Fruit fly (Drosophila melanogaster) whole organism, embryonic: ENCODE results near the gene Grl62c.

Experiments used
- CG10209 ChIP-seq: fragments of 200-800 bp; sonication (Bioruptor generic); optimal IDR thresholded peaks from 3 replicates; lab custom pipeline; 2017; ENCODE audit warnings: missing biosample characterization, mild to moderate bottlenecking, missing genetic modification characterization, missing genetic modification reagents
- CG10366 ChIP-seq: fragments of 200-800 bp; sonication (Bioruptor generic); IDR thresholded peaks from 2 replicates; pipeline ENCODE4 v1.3.6; 2022; ENCODE audit warnings: missing biosample characterization, missing genetic modification characterization
- CG33557 ChIP-seq: fragments of 200-800 bp; sonication (Bioruptor generic); optimal IDR thresholded peaks from 2 replicates; lab custom pipeline; 2019; ENCODE audit warnings: missing biosample characterization, mild to moderate bottlenecking, missing genetic modification characterization, moderate library complexity
- Dip2 ChIP-seq: fragments of 200-800 bp; sonication (Bioruptor generic); IDR thresholded peaks from 2 replicates; pipeline ENCODE4 v1.3.6; 2022; ENCODE audit warnings: missing biosample characterization, missing genetic modification characterization
- ERR ChIP-seq: fragments of 200-800 bp; sonication (Bioruptor generic); optimal IDR thresholded peaks from 2 replicates; lab custom pipeline; 2016; ENCODE audit warnings: missing biosample characterization, missing genetic modification characterization
- Elba2 ChIP-seq: fragments of 200-800 bp; sonication (Bioruptor generic); optimal IDR thresholded peaks from 3 replicates; lab custom pipeline; 2016; ENCODE audit warnings: missing biosample characterization, missing genetic modification characterization
- Nf-YC ChIP-seq: fragments of 200-800 bp; optimal IDR thresholded peaks from 3 replicates; lab custom pipeline; 2019; ENCODE audit warnings: missing biosample characterization, mild to moderate bottlenecking, missing genetic modification characterization, moderate library complexity
- ab ChIP-seq: fragments of 200-800 bp; sonication (Bioruptor generic); optimal IDR thresholded peaks from 2 replicates; lab custom pipeline; 2016; ENCODE audit warnings: missing biosample characterization, missing genetic modification characterization
- dmrt99B ChIP-seq: fragments of 200-800 bp; sonication (Bioruptor generic); optimal IDR thresholded peaks from 2 replicates; lab custom pipeline; 2018; ENCODE audit warnings: missing biosample characterization, mild to moderate bottlenecking, missing genetic modification characterization, moderate library complexity
- esg ChIP-seq: fragments of 200-800 bp; sonication (Bioruptor generic); conservative IDR thresholded peaks from 2 replicates; pipeline ENCODE4 v1.3.6; 2022; ENCODE audit warnings: missing biosample characterization, missing genetic modification characterization
- prd ChIP-seq, 3 experiments: fragments of >200 bp in 2 of 3; fragments of 200-800 bp in 1 of 3; sonication (Bioruptor generic) in 1 of 3; optimal IDR thresholded peaks in 2 of 3; IDR thresholded peaks in 1 of 3; 2 replicates in 2 of 3; 3 replicates in 1 of 3; pipeline versions ENCODE4 v1.3.6 to Lab custom; 2017 to 2022; ENCODE audit warnings: missing biosample characterization in 1 of 3, missing genetic modification characterization in 1 of 3
- sqz ChIP-seq: fragments of 200-800 bp; sonication (Bioruptor generic); optimal IDR thresholded peaks from 3 replicates; lab custom pipeline; 2018; ENCODE audit warnings: missing biosample characterization, mild to moderate bottlenecking, missing genetic modification characterization
- ttk ChIP-seq: fragments of 200-800 bp; sonication (Bioruptor generic); IDR thresholded peaks from 2 replicates; pipeline ENCODE4 v2.1.2; 2022; ENCODE audit warnings: missing biosample characterization, missing genetic modification characterization

The Grl62c gene

DNA sequence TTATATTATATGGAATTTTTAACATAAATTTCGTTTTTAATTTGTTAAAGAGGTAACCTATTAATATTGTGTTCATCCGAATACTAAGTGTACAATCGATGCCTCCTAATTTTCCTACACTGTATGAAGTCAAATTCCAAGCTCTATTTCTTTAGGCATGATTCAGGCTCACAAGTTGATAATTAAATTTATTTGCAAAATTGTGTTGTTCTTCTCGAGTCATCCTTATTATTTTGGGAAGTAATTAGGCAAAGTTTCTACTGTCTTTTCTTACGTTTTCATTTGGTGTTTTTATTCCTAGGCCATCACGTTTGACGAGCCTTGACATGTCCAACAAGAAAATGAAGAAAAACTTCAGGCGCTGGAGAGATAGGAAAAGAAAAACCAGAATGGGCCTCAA is 11.3 kb downstream of the Grl62c start, which contains the start of gene CG42355:
Gene CG42355 (minus strand): TSS at position 101 of the 400 bp plus-strand sequence.
- TF ChIP-seq esg (GFP tag; lab: Robert Waterston, UW) = no peak
- TF ChIP-seq ttk = no peak
- TF ChIP-seq CG33557 = no peak
- TF ChIP-seq CG10209 (GFP tag; lab: Kevin White, UChicago) = no peak
- no peak for TF ChIP-seq Dip2 (GFP tag; lab: Robert Waterston, UW)
- TF ChIP-seq CG10366 (GFP tag; lab: Robert Waterston, UW) = no peak
- TF ChIP-seq ab (GFP tag; lab: Kevin White, UChicago) = no peak
- TF ChIP-seq dmrt99B (tag; lab: Kevin White, UChicago) = no peak
- TF ChIP-seq sqz (GFP tag; lab: Kevin White, UChicago) = no peak
- no peak for TF ChIP-seq Nf-YC (tag; lab: Kevin White, UChicago)
- no peak for TF ChIP-seq ERR (GFP tag; lab: Kevin White, UChicago)
- no peak for TF ChIP-seq Elba2
- TF ChIP-seq prd (optimal IDR thresholded peaks at IDR 0.05; lab: Kevin White, UChicago) = no peak
- TF ChIP-seq prd (GFP tag; IDR thresholded peaks at IDR 0.05; lab: Robert Waterston, UW) = no peak
